Fruit fly (Drosophila melanogaster) whole organism, pupa: ENCODE results near the gene CG31248.

Source experiments
- CG14655 ChIP-seq: fragments of 200-800 bp; sonication (Bioruptor generic); optimal IDR thresholded peaks from 3 replicates; lab custom pipeline; 2017; ENCODE audit warnings: mild to moderate bottlenecking, missing biosample characterization, missing genetic modification reagents, missing genetic modification characterization
- CG34367 ChIP-seq: fragments of 200-800 bp; sonication (Bioruptor generic); optimal IDR thresholded peaks from 2 replicates; lab custom pipeline; 2018; ENCODE audit warnings: missing biosample characterization, mild to moderate bottlenecking, missing genetic modification characterization
- CG4496 ChIP-seq: fragments of 200-800 bp; sonication (Bioruptor generic); IDR thresholded peaks from 3 replicates; pipeline ENCODE4 v1.3.6; 2022; ENCODE audit warnings: missing biosample characterization, missing genetic modification characterization
- EcR ChIP-seq: fragments of 200-800 bp; sonication (Bioruptor generic); optimal IDR thresholded peaks from 3 replicates; lab custom pipeline; 2019; ENCODE audit warnings: missing biosample characterization, missing genetic modification characterization, mild to moderate bottlenecking, moderate library complexity, missing genetic modification reagents
- fd96Ca ChIP-seq: fragments of 200-800 bp; sonication (Bioruptor generic); IDR thresholded peaks from 3 replicates; pipeline ENCODE4 v1.3.6; 2022; ENCODE audit warnings: missing biosample characterization, missing genetic modification characterization

- TF ChIP-seq CG14655 (GFP tag; lab: Kevin White, UChicago) (no peak), fd96Ca (GFP tag; lab: Robert Waterston, UW) (no peak), CG34367 (tag; lab: Kevin White, UChicago) (no peak), EcR (GFP tag; lab: Kevin White, UChicago) (no peak), CG4496 (GFP tag; lab: Robert Waterston, UW) (no peak)
Observed at dm6 chr3R:7087904-7088303, 41.2 kb upstream of the CG31248 start.
